Fruit fly (Drosophila melanogaster) whole organism, embryonic: ENCODE results near the gene CG9471.

Experiments used
- ATbp ChIP-seq: fragments of 200-800 bp; sonication (Bioruptor generic); optimal IDR thresholded peaks from 2 replicates; lab custom pipeline; 2017; ENCODE audit warnings: missing biosample characterization, mild to moderate bottlenecking, missing genetic modification characterization, missing genetic modification reagents
- Abd-B ChIP-seq: fragments of 200-800 bp; sonication (Bioruptor generic); optimal IDR thresholded peaks from 2 replicates; lab custom pipeline; 2018; ENCODE audit warnings: missing biosample characterization, mild to moderate bottlenecking, missing genetic modification characterization, moderate library complexity
- Awh ChIP-seq: fragments of 200-800 bp; sonication (Bioruptor generic); IDR thresholded peaks from 2 replicates; pipeline ENCODE4, ENCODE4 v1.3.6; 2022; ENCODE audit warnings: missing biosample characterization, missing genetic modification characterization
- B-H1 ChIP-seq: fragments of 200-800 bp; sonication (Bioruptor generic); IDR thresholded peaks from 3 replicates; pipeline ENCODE4 v1.3.6; 2022; ENCODE audit warnings: missing biosample characterization, missing genetic modification characterization
- CG10462 ChIP-seq: fragments of 200-800 bp; sonication (Bioruptor generic); optimal IDR thresholded peaks from 2 replicates; lab custom pipeline; 2016; ENCODE audit warnings: missing biosample characterization, missing genetic modification characterization
- CG10979 ChIP-seq: fragments of 200-800 bp; sonication (Bioruptor generic); optimal IDR thresholded peaks from 2 replicates; lab custom pipeline; 2018; ENCODE audit warnings: missing biosample characterization, mild to moderate bottlenecking, missing genetic modification characterization, moderate library complexity
- CG11560 ChIP-seq: fragments of 200-800 bp; sonication (Bioruptor generic); IDR thresholded peaks from 3 replicates; pipeline ENCODE4 v1.3.6; 2022; ENCODE audit warnings: missing biosample characterization, missing genetic modification characterization
- CG12219 ChIP-seq: fragments of 200-800 bp; sonication (Bioruptor generic); optimal IDR thresholded peaks from 3 replicates; lab custom pipeline; 2018; ENCODE audit warnings: missing biosample characterization, mild to moderate bottlenecking, missing genetic modification characterization
- CG14441 ChIP-seq: fragments of 200-800 bp; sonication (Bioruptor generic); IDR thresholded peaks from 2 replicates; pipeline ENCODE4 v1.3.6; 2022; ENCODE audit warnings: missing biosample characterization, missing genetic modification characterization
- CG15269 ChIP-seq: fragments of 200-800 bp; sonication (Bioruptor generic); optimal IDR thresholded peaks from 2 replicates; lab custom pipeline; 2018; ENCODE audit warnings: missing biosample characterization, mild to moderate bottlenecking, missing genetic modification characterization, moderate library complexity
- CG17361 ChIP-seq: fragments of 200-800 bp; sonication (Bioruptor generic); IDR thresholded peaks from 3 replicates; pipeline ENCODE4 v1.3.6; 2022; ENCODE audit warnings: missing biosample characterization, missing genetic modification characterization
- CG31365 ChIP-seq: fragments of 200-800 bp; sonication (Bioruptor generic); optimal IDR thresholded peaks from 2 replicates; lab custom pipeline; 2018; ENCODE audit warnings: missing biosample characterization, mild to moderate bottlenecking, missing genetic modification characterization
- CG3847 ChIP-seq: fragments of 200-800 bp; sonication (Bioruptor generic); IDR thresholded peaks from 2 replicates; pipeline ENCODE4 v1.3.6; 2022; ENCODE audit warnings: missing biosample characterization, missing genetic modification characterization
- CG4617 ChIP-seq: fragments of 200-800 bp; sonication (Bioruptor generic); optimal IDR thresholded peaks from 3 replicates; lab custom pipeline; 2016; ENCODE audit warnings: missing biosample characterization, missing genetic modification characterization, borderline replicate concordance
- CG5953 ChIP-seq: fragments of 200-800 bp; sonication (Bioruptor generic); IDR thresholded peaks from 2 replicates; pipeline ENCODE4 v1.3.6; 2022; ENCODE audit warnings: missing biosample characterization, missing genetic modification characterization
- CG9437 ChIP-seq: fragments of 200-800 bp; sonication (Bioruptor generic); optimal IDR thresholded peaks from 2 replicates; lab custom pipeline; 2018; ENCODE audit warnings: missing biosample characterization, mild to moderate bottlenecking, missing genetic modification characterization
- CG9876 ChIP-seq: fragments of 200-800 bp; sonication (Bioruptor generic); optimal IDR thresholded peaks from 2 replicates; lab custom pipeline; 2016; ENCODE audit warnings: missing biosample characterization, missing genetic modification characterization
- CHES-1-like ChIP-seq: fragments of 200-800 bp; sonication (Bioruptor generic); optimal IDR thresholded peaks from 2 replicates; lab custom pipeline; 2016; ENCODE audit warnings: missing biosample characterization, missing genetic modification characterization
- Dll ChIP-seq: fragments of 200-800 bp; sonication (Bioruptor generic); IDR thresholded peaks from 4 replicates; pipeline ENCODE4 v1.3.6; 2022; ENCODE audit warnings: missing biosample characterization, missing genetic modification characterization; ENCODE audit not compliant: partially characterized antibody
- ERR ChIP-seq: fragments of 200-800 bp; sonication (Bioruptor generic); optimal IDR thresholded peaks from 2 replicates; lab custom pipeline; 2016; ENCODE audit warnings: missing biosample characterization, missing genetic modification characterization
- HLH54F ChIP-seq: fragments of 200-800 bp; sonication (Bioruptor generic); optimal IDR thresholded peaks from 3 replicates; lab custom pipeline; 2016; ENCODE audit warnings: missing biosample characterization, missing genetic modification characterization
- Hmr ChIP-seq: fragments of 200-800 bp; sonication (Bioruptor generic); optimal IDR thresholded peaks from 3 replicates; lab custom pipeline; 2017; ENCODE audit warnings: mild to moderate bottlenecking, missing biosample characterization, missing genetic modification reagents, missing genetic modification characterization
- Lim3 ChIP-seq: fragments of 200-800 bp; sonication (Bioruptor generic); IDR thresholded peaks from 2 replicates; pipeline ENCODE4 v1.3.6; 2022; ENCODE audit warnings: missing biosample characterization, missing genetic modification characterization
- Nf-YA ChIP-seq: fragments of 200-800 bp; sonication (Bioruptor generic); IDR thresholded peaks from 2 replicates; pipeline ENCODE4 v1.3.6; 2022; ENCODE audit warnings: missing biosample characterization, missing genetic modification characterization
- Nf-YC ChIP-seq: fragments of 200-800 bp; optimal IDR thresholded peaks from 3 replicates; lab custom pipeline; 2019; ENCODE audit warnings: missing biosample characterization, mild to moderate bottlenecking, missing genetic modification characterization, moderate library complexity
- Ptx1 ChIP-seq: fragments of 200-800 bp; sonication (Bioruptor generic); IDR thresholded peaks from 2 replicates; pipeline ENCODE4 v1.3.6; 2022; ENCODE audit warnings: missing biosample characterization, missing genetic modification characterization
- aop ChIP-seq: fragments of 200-800 bp; sonication (Bioruptor generic); IDR thresholded peaks from 2 replicates; pipeline ENCODE4 v1.3.6; 2022; ENCODE audit warnings: missing biosample characterization, missing genetic modification characterization
- ara ChIP-seq: fragments of 200-800 bp; sonication (Bioruptor generic); IDR thresholded peaks from 2 replicates; pipeline ENCODE4 v1.3.6; 2022; ENCODE audit warnings: missing biosample characterization, missing genetic modification characterization
- bigmax ChIP-seq: fragments of 200-800 bp; sonication (Bioruptor generic); optimal IDR thresholded peaks from 2 replicates; lab custom pipeline; 2018; ENCODE audit warnings: missing biosample characterization, mild to moderate bottlenecking, missing genetic modification characterization
- cad ChIP-seq: fragments of >200 bp; optimal IDR thresholded peaks from 2 replicates; lab custom pipeline; 2017; ENCODE audit warnings: missing biosample characterization, missing genetic modification characterization
- dati ChIP-seq: fragments of 200-800 bp; sonication (Bioruptor generic); IDR thresholded peaks from 2 replicates; pipeline ENCODE4 v1.3.6; 2022; ENCODE audit warnings: missing biosample characterization, missing genetic modification characterization
- emc ChIP-seq: fragments of 200-800 bp; sonication (Bioruptor generic); optimal IDR thresholded peaks from 2 replicates; lab custom pipeline; 2016; ENCODE audit warnings: missing biosample characterization, missing genetic modification characterization
- hbn ChIP-seq: fragments of 200-800 bp; sonication (Bioruptor generic); IDR thresholded peaks from 2 replicates; pipeline ENCODE4 v1.3.6; 2022; ENCODE audit warnings: missing biosample characterization, missing genetic modification characterization; ENCODE audit not compliant: partially characterized antibody
- insv ChIP-seq, 2 experiments: fragments of 200-800 bp; sonication (Bioruptor generic); optimal IDR thresholded peaks; 3 replicates each; lab custom pipeline; 2016 to 2018; ENCODE audit warnings: missing biosample characterization in 2 of 2, missing genetic modification characterization in 2 of 2
- kah ChIP-seq: fragments of 200-800 bp; sonication (Bioruptor generic); optimal IDR thresholded peaks from 2 replicates; lab custom pipeline; 2018; ENCODE audit warnings: missing biosample characterization, mild to moderate bottlenecking, missing genetic modification characterization
- kni ChIP-seq: fragments of 200-800 bp; sonication (Bioruptor generic); optimal IDR thresholded peaks from 3 replicates; lab custom pipeline; 2017; ENCODE audit warnings: mild to moderate bottlenecking, missing biosample characterization, missing genetic modification reagents, missing genetic modification characterization
- luna ChIP-seq: fragments of 200-800 bp; sonication (Bioruptor generic); optimal IDR thresholded peaks from 2 replicates; lab custom pipeline; 2016; ENCODE audit warnings: missing biosample characterization, missing genetic modification characterization
- peb ChIP-seq: fragments of 200-800 bp; sonication (Bioruptor generic); IDR thresholded peaks from 2 replicates; pipeline ENCODE4 v1.3.6; 2022; ENCODE audit warnings: missing biosample characterization, missing genetic modification characterization
- rib ChIP-seq: fragments of 200-800 bp; sonication (Bioruptor generic); IDR thresholded peaks from 2 replicates; pipeline ENCODE4 v1.3.6; 2022; ENCODE audit warnings: missing biosample characterization, missing genetic modification characterization
- sd ChIP-seq: fragments of 200-800 bp; sonication (Bioruptor generic); optimal IDR thresholded peaks from 3 replicates; lab custom pipeline; 2018; ENCODE audit warnings: missing biosample characterization, mild to moderate bottlenecking, missing genetic modification characterization, moderate library complexity
- shn ChIP-seq: fragments of 200-800 bp; sonication (Bioruptor generic); optimal IDR thresholded peaks from 3 replicates; lab custom pipeline; 2016; ENCODE audit warnings: missing biosample characterization, missing genetic modification characterization

Gene CG9471

DNA sequence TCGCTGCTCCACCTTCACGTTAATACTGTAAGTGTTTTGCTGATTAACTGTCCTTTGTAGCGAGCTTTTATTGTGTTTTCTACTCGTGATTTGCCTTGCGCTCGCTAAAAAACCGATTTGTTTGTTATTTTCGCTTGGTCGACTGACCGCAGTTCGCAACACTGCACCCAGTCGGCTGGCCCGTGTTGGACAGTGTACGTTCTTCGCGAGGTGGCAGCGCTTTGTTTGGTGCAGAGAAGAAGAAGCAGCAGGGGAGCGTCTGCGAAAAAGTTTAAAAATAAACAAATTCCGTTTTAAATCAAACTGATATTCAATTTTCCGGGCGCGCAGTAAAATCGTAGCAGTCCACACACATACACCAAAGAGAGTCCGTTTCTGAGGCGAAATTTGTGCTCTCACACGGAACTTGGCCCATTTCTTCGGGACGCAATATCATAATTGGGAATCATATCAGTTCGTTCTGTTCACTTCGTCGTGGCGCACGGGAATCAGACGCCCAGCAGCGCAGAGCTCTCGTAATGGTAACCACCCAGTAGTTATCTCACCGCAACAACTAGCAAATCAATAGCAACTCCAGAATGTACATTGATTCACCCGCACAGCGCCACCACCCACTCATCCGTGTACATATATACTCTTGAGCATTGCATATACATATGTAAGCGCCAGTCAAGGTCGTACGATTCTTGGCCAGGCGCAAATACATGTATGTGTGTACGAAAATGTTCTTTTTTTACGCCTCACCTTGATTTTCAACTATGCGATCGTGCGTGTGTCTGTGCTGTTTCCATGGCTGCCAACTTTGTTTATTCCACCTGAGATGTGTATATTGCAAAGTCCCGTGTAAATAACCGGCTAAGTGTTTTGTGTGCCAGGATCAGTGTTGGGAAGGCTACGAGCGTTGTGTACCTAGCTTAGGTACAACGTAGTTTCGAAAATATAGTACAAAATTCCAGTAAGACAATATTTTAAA, 3.4 kb downstream of the CG9471 start, which contains the start of gene Naa80 (continued):
- no peak for TF ChIP-seq cad (GFP tag; lab: Kevin White, UChicago)
- peak; percentile 94 for TF ChIP-seq CG3847
- TF ChIP-seq kah (GFP tag; lab: Kevin White, UChicago): peak; percentile 31
- peak; percentile 21 for TF ChIP-seq CG10979 (tag; lab: Kevin White, UChicago)
- TF ChIP-seq Ptx1 (GFP tag; lab: Robert Waterston, UW): peak; percentile 56
- TF ChIP-seq Lim3 (GFP tag; lab: Robert Waterston, UW): no peak
- TF ChIP-seq shn: peak; percentile 67
- TF ChIP-seq CG15269 (tag; lab: Kevin White, UChicago): peak; percentile 38
- TF ChIP-seq kni (GFP tag; lab: Kevin White, UChicago): peak; percentile 54
- TF ChIP-seq aop: no peak
- no peak for TF ChIP-seq Nf-YA (GFP tag; lab: Robert Waterston, UW)
- TF ChIP-seq CG9876: peak; percentile 76
- TF ChIP-seq CG14441: peak; percentile 35; the same call in 1 of the 2 replicates
- no peak for TF ChIP-seq CG5953 (GFP tag; lab: Robert Waterston, UW)
- no peak for TF ChIP-seq CG9437 (GFP tag; lab: Kevin White, UChicago)
- TF ChIP-seq emc: peak; percentile 32
- peak; percentile 52 for TF ChIP-seq sd (tag; lab: Kevin White, UChicago)
- peak; percentile 15 for TF ChIP-seq Abd-B (GFP tag; lab: Kevin White, UChicago)
- peak; percentile 43; the same call in 1 of the 2 replicates for TF ChIP-seq ara
- TF ChIP-seq CG17361 (GFP tag; lab: Robert Waterston, UW): 0 out of 3 replicates have a peak, but pooled peaks have one; percentile 10
- no peak for TF ChIP-seq hbn (GFP tag; lab: Robert Waterston, UW)
- no peak for TF ChIP-seq CG10462 (GFP tag; lab: Kevin White, UChicago)
- TF ChIP-seq CHES-1-like (GFP tag; lab: Kevin White, UChicago): peak; percentile 94
- TF ChIP-seq B-H1: no peak
- peak in 1 of 2 experiments; percentile 41 for TF ChIP-seq insv (GFP tag; optimal IDR thresholded peaks at IDR 0.05; lab: Kevin White, UChicago)
- TF ChIP-seq ERR: peak; percentile 82
- TF ChIP-seq CG12219 (GFP tag; lab: Kevin White, UChicago): no peak
- peak; percentile 83 for TF ChIP-seq Hmr (GFP tag; lab: Kevin White, UChicago)
- 0 out of 4 replicates have a peak, but pooled peaks have one; percentile 39 for TF ChIP-seq Dll (GFP tag; lab: Robert Waterston, UW)
- TF ChIP-seq peb: no peak
- TF ChIP-seq CG11560 (tag; lab: Robert Waterston, UW): no peak
- peak; percentile 83 for TF ChIP-seq HLH54F
- no peak for TF ChIP-seq Awh (GFP tag; lab: Robert Waterston, UW)
- peak; percentile 98 for TF ChIP-seq CG4617 (GFP tag; lab: Kevin White, UChicago)
- no peak for TF ChIP-seq ATbp
- no peak for TF ChIP-seq CG31365 (tag; lab: Kevin White, UChicago)
- TF ChIP-seq luna (GFP tag; lab: Kevin White, UChicago): peak; percentile 49
- TF ChIP-seq dati (GFP tag; lab: Robert Waterston, UW): no peak
- peak; percentile 52 for TF ChIP-seq Nf-YC (tag; lab: Kevin White, UChicago)
- peak; percentile 40 for TF ChIP-seq bigmax
- peak; percentile 90 for TF ChIP-seq rib (GFP tag; lab: Robert Waterston, UW)
- TF ChIP-seq, all 482 proteins: peak for 308
